Worm (Caenorhabditis elegans) whole organism, L1 larva: Measurements from ENCODE around the gene F59A7.2.

Experiments
- C04F5.9 ChIP-seq: sonication (generic microtip); optimal IDR thresholded peaks from 2 replicates; lab custom pipeline; 2016; ENCODE audit warnings: missing genetic modification characterization, missing compliant biosample characterization
- aly-2 ChIP-seq: fragments of 150-350 bp; optimal IDR thresholded peaks from 2 replicates; lab custom pipeline; 2014; ENCODE audit warnings: missing biosample characterization, missing genetic modification characterization
- ama-1 ChIP-seq: fragments of 150-350 bp; optimal IDR thresholded peaks from 2 replicates; lab custom pipeline; 2014
- ceh-82 ChIP-seq, 3 experiments: fragments of 150-350 bp in 1 of 3; sonication (generic microtip) in 2 of 3; optimal IDR thresholded peaks; 2 replicates each; lab custom pipeline; 2014 to 2017; ENCODE audit warnings: missing biosample characterization in 3 of 3, missing genetic modification characterization in 3 of 3
- dpl-1 ChIP-seq, 3 experiments: fragments of 150-350 bp in 2 of 3; sonication (generic microtip) in 1 of 3; optimal IDR thresholded peaks; 2 replicates each; lab custom pipeline; 2014 to 2017; ENCODE audit warnings: missing biosample characterization in 3 of 3, missing genetic modification characterization in 3 of 3, missing genetic modification reagents in 3 of 3
- grh-1 ChIP-seq: fragments of 200-800 bp; sonication (Bioruptor generic); IDR thresholded peaks from 2 replicates; pipeline ENCODE4 v1.3.6; 2022; ENCODE audit warnings: missing genetic modification reagents, missing genetic modification characterization, missing compliant biosample characterization
- lin-15B ChIP-seq: fragments of 150-350 bp; sonication (generic microtip); optimal IDR thresholded peaks from 3 replicates; lab custom pipeline; 2014; ENCODE audit warnings: missing biosample characterization, missing genetic modification characterization
- lsy-2 ChIP-seq, 2 experiments: fragments of 150-350 bp; optimal IDR thresholded peaks; 2 replicates each; lab custom pipeline; 2014; ENCODE audit warnings: missing biosample characterization in 2 of 2, missing genetic modification characterization in 2 of 2
- nhr-47 ChIP-seq: sonication (generic microtip); optimal IDR thresholded peaks from 2 replicates; lab custom pipeline; 2016; ENCODE audit warnings: mild to moderate bottlenecking, missing genetic modification characterization, moderate library complexity, missing compliant biosample characterization
- nhr-76 ChIP-seq: sonication (generic microtip); optimal IDR thresholded peaks from 2 replicates; lab custom pipeline; 2017; ENCODE audit warnings: missing biosample characterization, missing genetic modification characterization
- pqm-1 ChIP-seq: sonication (generic microtip); optimal IDR thresholded peaks from 3 replicates; lab custom pipeline; 2017; ENCODE audit warnings: missing biosample characterization, missing genetic modification characterization
- unc-130 ChIP-seq: fragments of 150-350 bp; optimal IDR thresholded peaks from 2 replicates; lab custom pipeline; 2017; ENCODE audit warnings: missing biosample characterization, missing genetic modification characterization, inconsistent platforms
- unc-62 ChIP-seq: fragments of 150-350 bp; optimal IDR thresholded peaks from 2 replicates; lab custom pipeline; 2014; ENCODE audit warnings: missing biosample characterization, missing genetic modification reagents, missing genetic modification characterization
- ztf-11 ChIP-seq, 2 experiments: sonication (generic microtip); optimal IDR thresholded peaks; 2 replicates each; lab custom pipeline; 2016 to 2017; ENCODE audit warnings: missing genetic modification characterization in 2 of 2, missing biosample characterization in 1 of 2, missing compliant biosample characterization in 1 of 2

ce11 chrV:2050136-2050535 lies 33.8 kb upstream of the F59A7.2 start, which contains the start of gene comt-4:
- no peak for TF ChIP-seq lsy-2 (tag; optimal IDR thresholded peaks at IDR 0.05; lab: Kevin White, UChicago)
- no peak for TF ChIP-seq grh-1 (GFP tag; lab: Robert Waterston, UW)
- TF ChIP-seq pqm-1, result no peak
- no peak for TF ChIP-seq ceh-82 (tag; optimal IDR thresholded peaks at IDR 0.05; lab: Kevin White, UChicago)
- no peak for TF ChIP-seq ama-1 (lab: Kevin White, UChicago)
- no peak for TF ChIP-seq aly-2 (tag; lab: Kevin White, UChicago)
- no peak for TF ChIP-seq dpl-1 (GFP tag; optimal IDR thresholded peaks at IDR 0.05; lab: Kevin White, UChicago)
- no peak for TF ChIP-seq unc-130 (tag; lab: Kevin White, UChicago)
- no peak for TF ChIP-seq unc-62 (GFP tag; lab: Kevin White, UChicago)
- no peak for TF ChIP-seq lin-15B
- no peak for TF ChIP-seq nhr-76
- no peak for TF ChIP-seq ztf-11 (tag; optimal IDR thresholded peaks at IDR 0.05; lab: Kevin White, UChicago)
- TF ChIP-seq nhr-47 (tag; lab: Kevin White, UChicago), result no peak
- no peak for TF ChIP-seq C04F5.9
